Worm (Caenorhabditis elegans) whole organism, midembryonic: ENCODE measurements around the gene ptb-1.

ENCODE experiments used
- flt-1 ChIP-seq: fragments of 200-800 bp; sonication (Bioruptor generic); IDR thresholded peaks from 2 replicates; pipeline ENCODE4 v1.3.6; 2022; ENCODE audit warnings: missing genetic modification characterization, missing compliant biosample characterization
- ztf-23 ChIP-seq: fragments of 200-800 bp; sonication (Bioruptor generic); IDR thresholded peaks from 2 replicates; pipeline ENCODE4 v1.3.6; 2022; ENCODE audit warnings: missing genetic modification reagents, missing genetic modification characterization, missing compliant biosample characterization

ce11 chrII:10658576-10659256 lies 16.7 kb upstream of the ptb-1 start, which contains the start of the genes snu-13 and rsp-7:
- no peak for TF ChIP-seq flt-1 (GFP tag; lab: Robert Waterston, UW)
- TF ChIP-seq ztf-23 (GFP tag; lab: Robert Waterston, UW) = no peak
